Fruit fly (Drosophila melanogaster) S2 (cell line): ENCODE results near the gene CG11791.

Experiments used
- CG8478 ChIP-seq: fragments of >200 bp; optimal IDR thresholded peaks from 2 replicates; lab custom pipeline; 2018
- CTCF ChIP-seq, 2 experiments: fragments of >200 bp; optimal IDR thresholded peaks; 2 replicates each; lab custom pipeline; 2018

DNA sequence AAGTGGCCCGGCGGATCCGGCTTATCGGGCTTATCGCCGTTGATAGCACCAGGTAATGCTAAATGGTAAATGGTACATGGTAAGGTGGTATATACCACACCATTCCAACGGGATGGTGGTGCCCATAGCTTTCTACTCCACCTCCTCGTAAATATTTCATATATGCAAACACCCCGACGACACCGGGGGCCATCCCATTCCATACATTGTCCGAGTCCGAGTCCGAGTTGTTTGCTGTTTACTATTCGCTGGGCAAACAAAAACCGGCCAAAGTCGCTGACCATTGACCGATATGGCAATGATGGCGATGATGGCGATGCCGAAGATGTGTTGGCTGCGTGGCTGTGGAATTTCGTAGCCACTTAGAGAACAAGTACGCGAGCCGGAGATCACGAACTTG is 45.4 kb upstream of the CG11791 start:
- no peak for TF ChIP-seq CG8478 (lab: Kevin White, UChicago)
- TF ChIP-seq CTCF (optimal IDR thresholded peaks at IDR 0.05; lab: Kevin White, UChicago): no peak
